Fruit fly (Drosophila melanogaster): ENCODE measurements around the gene Trs20.

The Trs20 gene

DNA sequence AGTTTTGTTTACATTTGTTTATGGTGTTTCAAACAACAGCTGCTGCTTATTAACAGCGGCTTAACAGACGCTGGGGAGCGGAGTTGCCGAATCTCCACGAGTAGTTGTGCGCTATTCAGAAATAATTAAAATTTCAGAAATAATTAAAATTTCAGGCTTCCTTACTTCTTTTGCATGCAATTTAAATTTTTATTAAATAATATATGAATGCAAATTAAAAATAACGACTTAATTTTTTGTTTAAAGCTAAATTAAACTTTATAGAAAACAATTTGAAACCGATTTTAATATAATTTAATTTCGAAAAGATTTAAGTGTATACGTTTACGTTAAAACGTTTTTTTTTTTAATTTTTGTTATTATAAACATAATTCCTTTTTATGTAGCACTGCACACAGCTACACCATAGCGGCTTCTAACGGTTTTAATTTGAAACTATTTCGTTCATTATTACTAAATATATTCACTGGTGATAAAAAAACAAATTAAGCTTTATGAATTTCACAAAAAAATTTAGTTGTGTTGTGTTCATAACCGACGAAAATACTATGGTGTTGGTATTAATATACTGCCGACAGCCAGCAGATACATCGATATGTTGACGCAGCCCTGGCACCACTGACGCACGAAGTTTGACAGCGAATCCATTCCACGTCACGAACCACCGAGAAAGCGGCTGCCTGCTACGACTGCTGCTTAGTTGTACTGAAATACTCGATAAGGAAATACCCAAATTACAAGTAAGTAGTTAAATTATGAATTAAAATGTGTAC lies 2.3 kb downstream of the Trs20 start, which contains the start of gene SsRbeta:
Gene SsRbeta (plus strand): TSS at position 645 of the 773 bp plus-strand sequence.
- TF ChIP-seq cnc (optimal IDR thresholded peaks at IDR 0.05) (no peak), Mnt (GFP tag; optimal IDR thresholded peaks at IDR 0.05) (peak; percentile 48), bab1 (GFP tag; optimal IDR thresholded peaks at IDR 0.05) (peak; percentile 24), CG7045 (GFP tag; optimal IDR thresholded peaks at IDR 0.05) (no peak), CG12768 (GFP tag; optimal IDR thresholded peaks at IDR 0.05) (no peak), CG7101 (tag; optimal IDR thresholded peaks at IDR 0.05) (peak; percentile 37), CG5204 (GFP tag; optimal IDR thresholded peaks at IDR 0.05) (no peak), CG11617 (GFP tag; optimal IDR thresholded peaks at IDR 0.05) (peak; percentile 34), tj (GFP tag; optimal IDR thresholded peaks at IDR 0.05) (no peak), pad (GFP tag; optimal IDR thresholded peaks at IDR 0.05) (no peak), CG14711 (tag; optimal IDR thresholded peaks at IDR 0.05) (peak; percentile 88), ovo (GFP tag; optimal IDR thresholded peaks at IDR 0.05) (peak; percentile 16), cic (GFP tag; optimal IDR thresholded peaks at IDR 0.05) (peak; percentile 27), kay (GFP tag; ENCODE audit: borderline replicate concordance) (no peak), Clk (GFP tag; optimal IDR thresholded peaks at IDR 0.05) (no peak), toe (GFP tag; optimal IDR thresholded peaks at IDR 0.05) (no peak), Crg-1 (GFP tag; optimal IDR thresholded peaks at IDR 0.05) (peak; percentile 29)

DNA sequence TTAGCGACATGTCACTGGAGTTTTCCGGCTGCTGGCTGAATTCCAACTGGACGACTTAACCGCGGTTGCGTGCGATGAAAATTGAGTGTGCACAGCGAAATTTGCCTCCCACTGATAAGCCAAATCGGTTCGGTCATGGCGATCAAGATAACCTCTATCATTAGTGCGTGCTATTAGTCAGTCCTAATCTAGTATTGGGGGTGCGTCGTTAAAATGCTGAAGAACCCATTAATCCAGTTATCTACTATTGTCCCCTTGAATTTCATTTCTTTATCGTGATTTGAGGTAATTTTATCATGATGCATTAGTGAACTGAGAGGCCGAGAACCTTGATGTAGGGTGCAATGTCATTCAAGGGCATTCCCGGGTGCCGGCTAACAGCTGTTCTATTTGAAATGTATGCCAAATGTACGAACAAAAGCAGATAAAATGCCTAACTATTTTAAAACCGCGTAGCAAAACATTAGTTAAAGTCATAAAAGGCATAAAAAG lies 2.9 kb downstream of the Trs20 start, which contains the start of gene Pgm1:
Gene Pgm1 (minus strand): TSS at position 51 of the 492 bp plus-strand sequence.
- TF ChIP-seq CG7101 (tag; optimal IDR thresholded peaks at IDR 0.05) (peak; percentile 79), cic (GFP tag; optimal IDR thresholded peaks at IDR 0.05) (peak; percentile 83), pad (GFP tag; optimal IDR thresholded peaks at IDR 0.05) (peak; percentile 72), CG7045 (GFP tag; optimal IDR thresholded peaks at IDR 0.05) (peak; percentile 86), CG5204 (GFP tag; optimal IDR thresholded peaks at IDR 0.05) (no peak), CG33017 (tag; optimal IDR thresholded peaks at IDR 0.05) (peak; percentile 88), CG14711 (tag; optimal IDR thresholded peaks at IDR 0.05) (no peak), CG12768 (GFP tag; optimal IDR thresholded peaks at IDR 0.05) (peak; percentile 92), Mnt (GFP tag; optimal IDR thresholded peaks at IDR 0.05) (peak; percentile 90), cnc (optimal IDR thresholded peaks at IDR 0.05) (no peak), tj (GFP tag; optimal IDR thresholded peaks at IDR 0.05) (peak; percentile 93), ovo (GFP tag; optimal IDR thresholded peaks at IDR 0.05) (peak; percentile 32), CG1620 (GFP tag; optimal IDR thresholded peaks at IDR 0.05) (peak; percentile 89), toe (GFP tag; optimal IDR thresholded peaks at IDR 0.05) (peak; percentile 90), Hr96 (GFP tag; optimal IDR thresholded peaks at IDR 0.05) (peak; percentile 93), kay (GFP tag; ENCODE audit: borderline replicate concordance) (no peak), Clk (GFP tag; optimal IDR thresholded peaks at IDR 0.05) (peak; percentile 71), Crg-1 (GFP tag; optimal IDR thresholded peaks at IDR 0.05) (peak; percentile 76), bab1 (GFP tag; optimal IDR thresholded peaks at IDR 0.05) (peak; percentile 93), CG11617 (GFP tag; optimal IDR thresholded peaks at IDR 0.05) (peak; percentile 90)

DNA sequence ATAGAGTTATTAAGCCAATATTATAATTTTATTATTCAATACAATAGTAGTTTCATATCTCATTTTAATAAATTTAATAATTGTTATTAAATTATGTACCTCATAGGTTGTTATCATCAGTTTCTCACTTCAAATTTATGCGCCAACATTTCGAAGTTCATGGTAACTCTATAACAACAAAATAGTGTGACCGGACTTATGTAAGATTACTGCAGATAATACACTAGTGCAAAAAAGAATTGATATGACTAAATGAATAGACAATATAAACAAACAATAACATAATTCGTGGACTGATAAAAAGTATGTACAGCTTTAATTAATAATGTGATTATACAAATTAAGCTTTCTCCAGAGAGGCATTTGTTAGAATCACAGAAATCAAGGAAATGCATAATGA lies 9.6 kb downstream of the Trs20 start, which contains the start of gene Strump:
Gene Strump (plus strand): TSS at position 212 of the 400 bp plus-strand sequence.
- TF ChIP-seq Hr96 (GFP tag; optimal IDR thresholded peaks at IDR 0.05) (no peak), CG14711 (tag; optimal IDR thresholded peaks at IDR 0.05) (peak; percentile 95), CG7101 (tag; optimal IDR thresholded peaks at IDR 0.05) (peak; percentile 14), Mnt (GFP tag; optimal IDR thresholded peaks at IDR 0.05) (no peak), cnc (optimal IDR thresholded peaks at IDR 0.05) (no peak), CG12768 (GFP tag; optimal IDR thresholded peaks at IDR 0.05) (no peak), CG7045 (GFP tag; optimal IDR thresholded peaks at IDR 0.05) (no peak), CG5204 (GFP tag; optimal IDR thresholded peaks at IDR 0.05) (no peak), kay (GFP tag; ENCODE audit: borderline replicate concordance) (no peak), CG33017 (tag; optimal IDR thresholded peaks at IDR 0.05) (no peak), Crg-1 (GFP tag; optimal IDR thresholded peaks at IDR 0.05) (no peak), tj (GFP tag; optimal IDR thresholded peaks at IDR 0.05) (no peak), CG11617 (GFP tag; optimal IDR thresholded peaks at IDR 0.05) (no peak), pad (GFP tag; optimal IDR thresholded peaks at IDR 0.05) (no peak), bab1 (GFP tag; optimal IDR thresholded peaks at IDR 0.05) (peak; percentile 54), toe (GFP tag; optimal IDR thresholded peaks at IDR 0.05) (no peak), cic (GFP tag; optimal IDR thresholded peaks at IDR 0.05) (no peak), Clk (GFP tag; optimal IDR thresholded peaks at IDR 0.05) (no peak), ovo (GFP tag; optimal IDR thresholded peaks at IDR 0.05) (no peak), CG1620 (GFP tag; optimal IDR thresholded peaks at IDR 0.05) (no peak)

DNA sequence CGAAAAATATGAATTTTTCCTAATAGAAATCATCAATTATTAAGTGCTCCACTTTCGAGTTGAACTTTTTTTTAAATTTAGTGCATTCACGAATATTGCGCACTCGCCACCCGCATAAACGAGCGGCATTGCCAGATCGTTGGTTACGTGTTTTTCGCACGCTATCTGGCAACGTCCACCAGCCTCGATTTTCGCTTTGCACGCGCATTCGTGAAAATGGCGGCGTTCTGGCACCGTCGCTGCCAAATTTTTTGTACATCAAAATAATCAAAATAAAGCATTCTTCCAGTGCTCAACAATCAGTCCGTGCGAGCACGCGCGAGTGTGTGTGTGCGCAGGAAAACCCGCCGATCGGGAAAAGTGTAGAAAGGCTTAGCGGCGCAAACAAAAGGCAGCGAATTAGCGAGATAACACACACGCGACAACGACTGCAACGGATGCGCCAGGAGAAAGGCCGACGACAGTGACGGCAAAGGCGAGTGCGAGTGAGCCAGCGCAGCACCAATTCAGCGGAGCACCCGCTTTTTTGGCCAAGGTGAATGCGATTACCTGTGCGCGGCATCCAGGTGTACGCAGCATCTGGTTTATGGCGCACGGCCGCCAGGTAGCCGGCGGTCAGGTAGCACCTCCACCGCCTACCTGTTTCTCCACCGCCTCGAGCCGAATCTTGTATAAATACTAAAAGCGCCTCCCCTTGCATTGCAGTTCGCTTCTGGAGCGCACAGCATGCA lies 17.7 kb downstream of the Trs20 start:
- TF ChIP-seq CG33017 (tag; optimal IDR thresholded peaks at IDR 0.05) (peak; percentile 79), CG12768 (GFP tag; optimal IDR thresholded peaks at IDR 0.05) (peak; percentile 90), ovo (GFP tag; optimal IDR thresholded peaks at IDR 0.05) (peak; percentile 62), CG7045 (GFP tag; optimal IDR thresholded peaks at IDR 0.05) (peak; percentile 88), pad (GFP tag; optimal IDR thresholded peaks at IDR 0.05) (peak; percentile 65), CG1620 (GFP tag; optimal IDR thresholded peaks at IDR 0.05) (peak; percentile 81), Clk (GFP tag; optimal IDR thresholded peaks at IDR 0.05) (peak; percentile 83), kay (GFP tag; ENCODE audit: borderline replicate concordance) (no peak), cic (GFP tag; optimal IDR thresholded peaks at IDR 0.05) (peak; percentile 88), tj (GFP tag; optimal IDR thresholded peaks at IDR 0.05) (peak; percentile 91), bab1 (GFP tag; optimal IDR thresholded peaks at IDR 0.05) (peak; percentile 89), toe (GFP tag; optimal IDR thresholded peaks at IDR 0.05) (no peak), Hr96 (GFP tag; optimal IDR thresholded peaks at IDR 0.05) (no peak), Mnt (GFP tag; optimal IDR thresholded peaks at IDR 0.05) (peak; percentile 97), CG5204 (GFP tag; optimal IDR thresholded peaks at IDR 0.05) (no peak), cnc (optimal IDR thresholded peaks at IDR 0.05) (no peak), CG14711 (tag; optimal IDR thresholded peaks at IDR 0.05) (peak; percentile 83), CG11617 (GFP tag; optimal IDR thresholded peaks at IDR 0.05) (peak; percentile 98), CG7101 (tag; optimal IDR thresholded peaks at IDR 0.05) (peak; percentile 89), Crg-1 (GFP tag; optimal IDR thresholded peaks at IDR 0.05) (peak; percentile 83)
